Worm (Caenorhabditis elegans): ENCODE measurements around the gene Y43F8B.18.

The Y43F8B.18 gene

DNA sequence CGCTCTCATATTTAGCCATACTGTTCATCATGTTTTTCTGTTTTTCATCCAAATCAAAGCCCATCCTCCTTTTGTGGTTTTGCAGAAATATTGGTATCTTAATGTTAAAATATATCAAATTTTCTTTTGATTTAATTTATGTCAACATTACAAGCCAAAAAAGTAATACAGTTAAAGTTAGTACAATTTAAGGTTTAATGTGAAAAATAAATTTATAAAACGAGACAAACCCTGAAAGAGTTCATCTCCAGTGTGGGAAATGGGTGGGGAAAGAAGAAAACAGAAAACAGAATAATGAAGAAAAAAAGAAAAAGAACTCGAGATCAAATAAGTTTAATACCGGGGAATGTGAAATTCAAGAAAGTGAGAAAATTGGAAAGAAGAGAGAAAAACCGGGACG is 37.0 kb upstream of the Y43F8B.18 start, which contains the start of gene M04C3.2:
Gene M04C3.2 (minus strand): TSS at position 101 of the 400 bp plus-strand sequence.
- TF ChIP-seq aha-1 (tag) (no peak), nhr-102 (tag; optimal IDR thresholded peaks at IDR 0.05) (no peak), madf-9 (GFP tag; conservative IDR thresholded peaks at IDR 0.05) (no peak), ZK546.5 (tag; optimal IDR thresholded peaks at IDR 0.05) (no peak), egl-27 (tag; optimal IDR thresholded peaks at IDR 0.05) (no peak), Y48G9A.11 (GFP tag; IDR thresholded peaks at IDR 0.05) (no peak), vab-7 (GFP tag; IDR thresholded peaks at IDR 0.05) (no peak), lin-1 (GFP tag; IDR thresholded peaks at IDR 0.05) (no peak), F37D6.2 (tag; optimal IDR thresholded peaks at IDR 0.05) (no peak), lir-3 (tag; optimal IDR thresholded peaks at IDR 0.05) (no peak), ZK337.2 (GFP tag; IDR thresholded peaks at IDR 0.05) (no peak), nhr-48 (tag; optimal IDR thresholded peaks at IDR 0.05) (no peak), ceh-32 (tag; optimal IDR thresholded peaks at IDR 0.05; ENCODE audit: poor library complexity) (no peak)

DNA sequence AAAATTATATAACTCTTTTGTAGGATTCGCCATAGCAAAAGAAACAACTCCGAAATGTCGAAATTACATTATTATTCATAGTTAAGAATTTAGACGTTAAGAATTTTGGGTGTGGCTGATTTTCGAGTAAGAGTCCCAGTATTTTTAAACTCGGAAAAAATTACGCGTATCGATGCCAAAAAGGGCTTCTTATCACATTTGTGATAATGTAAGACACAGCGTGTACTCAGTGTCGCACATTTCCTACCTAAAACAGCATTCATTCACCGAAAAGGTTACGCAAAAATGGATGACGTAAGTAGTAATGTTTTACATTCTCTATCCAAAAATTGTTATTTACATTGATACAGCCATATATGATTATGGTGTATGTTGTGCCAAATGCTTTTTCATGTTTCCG is 36.2 kb upstream of the Y43F8B.18 start, which contains the start of gene M04C3.5:
Gene M04C3.5 (plus strand): TSS at position 190 of the 400 bp plus-strand sequence.
- no peak for TF ChIP-seq mdl-1 (tag; optimal IDR thresholded peaks at IDR 0.05)
- peak; percentile 55 for TF ChIP-seq pqm-1 (tag; optimal IDR thresholded peaks at IDR 0.05)
- TF ChIP-seq saeg-2 (GFP tag; IDR thresholded peaks at IDR 0.05), result no peak
- no peak for TF ChIP-seq dmd-8 (GFP tag; IDR thresholded peaks at IDR 0.05)
- TF ChIP-seq nhr-28 (tag; optimal IDR thresholded peaks at IDR 0.05), result peak; percentile 23
- TF ChIP-seq snpc-1.2 (GFP tag; IDR thresholded peaks at IDR 0.05), result no peak
- no peak for TF ChIP-seq lin-13 (GFP tag; optimal IDR thresholded peaks at IDR 0.05)
- TF ChIP-seq Y75B8A.6 (GFP tag; IDR thresholded peaks at IDR 0.05), result no peak
- no peak for TF ChIP-seq spr-3 (GFP tag; optimal IDR thresholded peaks at IDR 0.05)
- TF ChIP-seq snpc-4 (tag; optimal IDR thresholded peaks at IDR 0.05), result no peak
- peak in 1 of 2 experiments; percentile 67 for TF ChIP-seq unc-62 (GFP tag; optimal IDR thresholded peaks at IDR 0.05 in 1 of 2)
- TF ChIP-seq unc-62 (tag; optimal IDR thresholded peaks at IDR 0.05), result no peak
- TF ChIP-seq ama-1 (optimal IDR thresholded peaks at IDR 0.05), result no peak
- no peak for TF ChIP-seq egl-27 (tag; optimal IDR thresholded peaks at IDR 0.05)
- TF ChIP-seq nhr-11 (tag; optimal IDR thresholded peaks at IDR 0.05), result no peak
- no peak for TF ChIP-seq fkh-10 (GFP tag; optimal IDR thresholded peaks at IDR 0.05)
- TF ChIP-seq nhr-48 (tag; optimal IDR thresholded peaks at IDR 0.05), result no peak
- TF ChIP-seq skn-1 (tag; optimal IDR thresholded peaks at IDR 0.05), result no peak
- no peak for TF ChIP-seq ceh-82 (tag; optimal IDR thresholded peaks at IDR 0.05)
- no peak for TF ChIP-seq lin-1 (GFP tag; IDR thresholded peaks at IDR 0.05)
- no peak for TF ChIP-seq fos-1 (tag; optimal IDR thresholded peaks at IDR 0.05)
- no peak for TF ChIP-seq jun-1 (tag; optimal IDR thresholded peaks at IDR 0.05)
- peak; percentile 48 for TF ChIP-seq aha-1 (tag)
- TF ChIP-seq daf-16 (GFP tag; optimal IDR thresholded peaks at IDR 0.05), result no peak
- TF ChIP-seq daf-16 (tag; optimal IDR thresholded peaks at IDR 0.05), result peak; percentile 35
- TF ChIP-seq daf-8 (GFP tag; IDR thresholded peaks at IDR 0.05), result no peak
- TF ChIP-seq arid-1 (GFP tag; conservative IDR thresholded peaks at IDR 0.05), result no peak
- TF ChIP-seq hlh-11 (tag; optimal IDR thresholded peaks at IDR 0.05), result peak; percentile 26
- TF ChIP-seq dmd-6 (GFP tag; IDR thresholded peaks at IDR 0.05), result peak; percentile 61
- no peak for TF ChIP-seq daf-19 (GFP tag; conservative IDR thresholded peaks at IDR 0.05)

ce11 chrV:19455650-19456049 is 30.1 kb upstream of the Y43F8B.18 start, which contains the start of the genes Y43F8B.13 and Y43F8B.14:
Gene Y43F8B.13, plus strand, starts transcription at chrV:19455950.
Gene Y43F8B.14, minus strand, starts transcription at chrV:19455971.
- TF ChIP-seq lim-7 (GFP tag; IDR thresholded peaks at IDR 0.05), result no peak
- no peak for TF ChIP-seq ceh-44 (GFP tag; IDR thresholded peaks at IDR 0.05)
- no peak for TF ChIP-seq ceh-28 (tag; optimal IDR thresholded peaks at IDR 0.05)
- no peak for TF ChIP-seq ctbp-1 (GFP tag; IDR thresholded peaks at IDR 0.05)
- no peak for TF ChIP-seq ceh-20 (GFP tag; IDR thresholded peaks at IDR 0.05)
- no peak for TF ChIP-seq daf-16 (GFP tag; optimal IDR thresholded peaks at IDR 0.05)
- TF ChIP-seq daf-16 (tag; optimal IDR thresholded peaks at IDR 0.05), result peak; percentile 35
- no peak for TF ChIP-seq F37D6.2 (tag; optimal IDR thresholded peaks at IDR 0.05)
- no peak for TF ChIP-seq jun-1 (tag; optimal IDR thresholded peaks at IDR 0.05)
- no peak for TF ChIP-seq nhr-102 (tag; optimal IDR thresholded peaks at IDR 0.05)
- no peak for TF ChIP-seq ceh-82 (tag; optimal IDR thresholded peaks at IDR 0.05)
- TF ChIP-seq nhr-10 (tag; optimal IDR thresholded peaks at IDR 0.05), result no peak
- peak; percentile 56 for TF ChIP-seq pqm-1 (tag; optimal IDR thresholded peaks at IDR 0.05)
- no peak for TF ChIP-seq dpl-1 (GFP tag; optimal IDR thresholded peaks at IDR 0.05)
- TF ChIP-seq lin-1 (GFP tag; IDR thresholded peaks at IDR 0.05), result no peak
- no peak for TF ChIP-seq nhr-77 (tag; optimal IDR thresholded peaks at IDR 0.05)
- no peak for TF ChIP-seq Y48G9A.11 (GFP tag; IDR thresholded peaks at IDR 0.05)
- no peak for TF ChIP-seq saeg-2 (GFP tag; IDR thresholded peaks at IDR 0.05)

Data from whole organism, L4 larva.